Fruit fly (Drosophila melanogaster) whole organism, pupa: ENCODE measurements around the gene ATPsyngamma.
A peak's percentile ranks its signal among the peaks of the same experiment; 100 is the strongest.

Experiments used
- CG13204 ChIP-seq: fragments of 200-800 bp; sonication (Bioruptor generic); optimal IDR thresholded peaks from 2 replicates; lab custom pipeline; 2018; ENCODE audit warnings: missing biosample characterization, mild to moderate bottlenecking, missing genetic modification characterization, moderate library complexity
- CG17806 ChIP-seq: fragments of 200-800 bp; sonication (Bioruptor generic); optimal IDR thresholded peaks from 2 replicates; lab custom pipeline; 2018; ENCODE audit warnings: missing biosample characterization, mild to moderate bottlenecking, missing genetic modification characterization, moderate library complexity
- CG8159 ChIP-seq: fragments of 200-800 bp; sonication (Bioruptor generic); optimal IDR thresholded peaks from 3 replicates; lab custom pipeline; 2018; ENCODE audit warnings: missing biosample characterization, mild to moderate bottlenecking, missing genetic modification characterization, moderate library complexity
- EcR ChIP-seq: fragments of 200-800 bp; sonication (Bioruptor generic); optimal IDR thresholded peaks from 3 replicates; lab custom pipeline; 2019; ENCODE audit warnings: missing biosample characterization, missing genetic modification characterization, mild to moderate bottlenecking, moderate library complexity, missing genetic modification reagents
- Ets98B ChIP-seq: fragments of 200-800 bp; sonication (Bioruptor generic); IDR thresholded peaks from 2 replicates; pipeline ENCODE4 v1.3.6; 2022; ENCODE audit warnings: missing biosample characterization, missing genetic modification characterization
- Pif1B ChIP-seq: fragments of 200-800 bp; sonication (Bioruptor generic); optimal IDR thresholded peaks from 3 replicates; lab custom pipeline; 2016; ENCODE audit warnings: missing biosample characterization, missing genetic modification characterization
- rn ChIP-seq: fragments of 200-800 bp; sonication (Bioruptor generic); IDR thresholded peaks from 2 replicates; pipeline ENCODE4 v1.3.6; 2022; ENCODE audit warnings: missing biosample characterization, missing genetic modification characterization

DNA sequence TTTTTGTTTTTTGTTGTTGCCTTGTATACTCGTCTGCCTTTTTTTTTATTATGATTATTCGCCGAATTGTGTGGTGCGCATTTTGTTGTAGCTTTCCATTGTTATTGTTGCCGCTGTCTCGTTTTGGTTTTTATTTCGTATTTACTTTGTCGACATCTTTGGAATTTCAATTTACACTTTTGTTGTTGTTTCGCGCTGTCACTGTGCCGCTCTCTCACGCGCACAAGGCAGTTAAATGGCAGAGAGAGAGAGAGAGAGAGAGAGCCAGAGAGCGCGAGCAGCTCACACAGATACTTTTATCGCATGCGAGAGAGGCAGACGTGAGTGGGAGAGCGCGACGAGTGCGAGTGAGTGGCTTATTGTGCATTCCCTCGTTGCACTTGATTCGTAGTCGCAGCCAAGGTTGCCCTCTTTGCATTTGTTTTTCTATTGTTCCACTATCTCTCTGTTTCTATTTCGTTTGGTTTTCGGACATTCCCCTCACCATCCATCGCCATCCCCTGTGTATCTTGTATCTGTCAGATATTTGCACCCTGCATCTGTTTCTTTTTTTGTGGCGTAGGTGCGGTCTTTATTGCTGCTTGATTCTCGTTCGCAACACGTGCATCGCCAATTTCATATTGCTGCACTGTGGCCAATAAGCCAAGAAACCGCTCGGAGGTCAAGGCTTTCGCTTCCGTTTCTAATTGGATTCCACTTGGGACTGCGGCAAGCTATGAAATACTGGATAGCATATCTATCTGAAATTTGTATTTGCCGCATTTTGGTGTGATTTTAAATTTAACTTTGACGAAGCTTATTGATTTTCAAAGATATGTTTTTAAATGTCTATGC is 25.6 kb upstream of the ATPsyngamma start:
- TF ChIP-seq CG17806 (tag; lab: Kevin White, UChicago) (no peak), Pif1B (GFP tag; lab: Kevin White, UChicago) (no peak), CG13204 (GFP tag; lab: Kevin White, UChicago) (peak; percentile 50), CG8159 (tag; lab: Kevin White, UChicago) (no peak), EcR (GFP tag; lab: Kevin White, UChicago) (peak; percentile 41), Ets98B (GFP tag; lab: Robert Waterston, UW) (peak; percentile 56; the same call in 1 of the 2 replicates), rn (GFP tag; lab: Robert Waterston, UW) (no peak)
